Fruit fly (Drosophila melanogaster): ENCODE measurements around the gene CheB93b.

DNA sequence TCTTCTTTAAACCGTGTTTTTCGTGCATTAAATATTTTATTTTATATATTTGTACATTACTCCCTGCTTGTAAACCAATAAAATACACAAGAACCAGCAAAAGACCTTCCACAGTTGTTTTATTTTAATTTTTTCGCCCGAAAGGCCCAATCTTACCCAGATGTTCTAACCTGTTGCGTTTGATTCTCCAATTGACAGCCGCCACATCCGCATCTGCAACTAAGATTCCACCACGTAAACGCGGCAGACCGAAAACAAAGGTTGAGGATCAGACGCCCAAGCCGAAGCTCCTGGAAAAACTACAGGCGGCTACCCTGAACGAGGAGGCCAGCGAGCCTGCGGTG is 48.8 kb upstream of the CheB93b start:
- TF ChIP-seq CTCF (optimal IDR thresholded peaks at IDR 0.05) (no peak), CG8478 (optimal IDR thresholded peaks at IDR 0.05) (no peak)

All from S2 (cell line).